Worm (Caenorhabditis elegans): ENCODE measurements around the gene chil-5.

- no peak for TF ChIP-seq pha-4 (tag; optimal IDR thresholded peaks at IDR 0.05)
- no peak for TF ChIP-seq ztf-11 (tag; optimal IDR thresholded peaks at IDR 0.05)
- no peak for TF ChIP-seq nhr-28 (tag; optimal IDR thresholded peaks at IDR 0.05)
- TF ChIP-seq elt-3 (tag; optimal IDR thresholded peaks at IDR 0.05), result no peak
- TF ChIP-seq lin-13 (tag; optimal IDR thresholded peaks at IDR 0.05), result no peak
- peak; percentile 35 for TF ChIP-seq blmp-1 (tag; optimal IDR thresholded peaks at IDR 0.05)
These were observed 20.3 kb upstream of the chil-5 start for ce11 chrII:9879815-9880214.
